Worm (Caenorhabditis elegans) whole organism, L4 larva: Measurements from ENCODE around the gene clec-175.
A peak's percentile ranks its signal among the peaks of the same experiment; 100 is the strongest.

Source experiments
- D1046.2 ChIP-seq: fragments of 200-800 bp; sonication (Bioruptor generic); IDR thresholded peaks from 2 replicates; pipeline ENCODE4 v1.3.6; 2022; ENCODE audit warnings: missing genetic modification characterization, missing compliant biosample characterization
- F10B5.3 ChIP-seq: sonication (generic microtip); optimal IDR thresholded peaks from 2 replicates; lab custom pipeline; 2016; ENCODE audit warnings: mild to moderate bottlenecking, missing genetic modification characterization, missing compliant biosample characterization
- F37D6.2 ChIP-seq: sonication (generic microtip); optimal IDR thresholded peaks from 2 replicates; lab custom pipeline; 2016; ENCODE audit warnings: mild to moderate bottlenecking, missing genetic modification characterization, missing compliant biosample characterization
- F44E2.7 ChIP-seq: fragments of 200-800 bp; sonication (Bioruptor generic); IDR thresholded peaks from 2 replicates; pipeline ENCODE4 v2.1.2; 2022; ENCODE audit warnings: missing genetic modification characterization, missing compliant biosample characterization
- R02D3.7 ChIP-seq: fragments of 150-350 bp; sonication (generic microtip); optimal IDR thresholded peaks from 3 replicates; lab custom pipeline; 2014; ENCODE audit warnings: missing biosample characterization, missing genetic modification characterization
- T20F7.1 ChIP-seq: fragments of 200-800 bp; sonication (Bioruptor generic); optimal IDR thresholded peaks from 2 replicates; lab custom pipeline; 2018; ENCODE audit warnings: mild to moderate bottlenecking, missing genetic modification characterization, missing compliant biosample characterization
- Y48G9A.11 ChIP-seq: fragments of 200-800 bp; sonication (Bioruptor generic); IDR thresholded peaks from 2 replicates; pipeline ENCODE4 v1.3.6; 2022; ENCODE audit warnings: missing genetic modification reagents, missing genetic modification characterization, missing compliant biosample characterization
- Y5F2A.4 ChIP-seq: fragments of 200-800 bp; sonication (Bioruptor generic); optimal IDR thresholded peaks from 2 replicates; lab custom pipeline; 2018; ENCODE audit warnings: mild to moderate bottlenecking, missing genetic modification characterization, missing compliant biosample characterization
- Y75B8A.6 ChIP-seq: fragments of 200-800 bp; sonication (Bioruptor generic); IDR thresholded peaks from 2 replicates; pipeline ENCODE4 v1.3.6; 2022; ENCODE audit warnings: missing genetic modification reagents, missing genetic modification characterization, missing compliant biosample characterization
- aha-1 ChIP-seq: fragments of 150-350 bp; peaks from one replicate; lab custom pipeline; 2014; ENCODE audit warnings: missing biosample characterization, missing genetic modification characterization
- attf-4 ChIP-seq: sonication (generic microtip); optimal IDR thresholded peaks from 3 replicates; lab custom pipeline; 2017; ENCODE audit warnings: missing biosample characterization, missing genetic modification characterization
- ceh-32 ChIP-seq: sonication (generic microtip); optimal IDR thresholded peaks from 2 replicates; lab custom pipeline; 2016; ENCODE audit warnings: mild to moderate bottlenecking, missing genetic modification characterization, missing compliant biosample characterization; ENCODE audit not compliant: poor library complexity
- ceh-44 ChIP-seq: fragments of 200-800 bp; sonication (Bioruptor generic); IDR thresholded peaks from 2 replicates; pipeline ENCODE4 v1.3.6; 2022; ENCODE audit warnings: missing genetic modification reagents, missing genetic modification characterization, missing compliant biosample characterization
- ceh-62 ChIP-seq: sonication (generic microtip); optimal IDR thresholded peaks from 2 replicates; lab custom pipeline; 2017; ENCODE audit warnings: missing biosample characterization, missing genetic modification characterization
- ceh-82 ChIP-seq: sonication (generic microtip); optimal IDR thresholded peaks from 2 replicates; lab custom pipeline; 2017; ENCODE audit warnings: missing biosample characterization, missing genetic modification characterization
- daf-16 ChIP-seq, 3 experiments: sonication (generic microtip); optimal IDR thresholded peaks; 2 replicates each; lab custom pipeline; 2016 to 2017; ENCODE audit warnings: missing genetic modification characterization in 3 of 3, missing genetic modification reagents in 3 of 3, mild to moderate bottlenecking in 2 of 3, missing compliant biosample characterization in 2 of 3, missing biosample characterization in 1 of 3, moderate library complexity in 1 of 3
- daf-19 ChIP-seq: fragments of 200-800 bp; sonication (Bioruptor generic); conservative IDR thresholded peaks from 2 replicates; pipeline ENCODE4 v1.3.6; 2022; ENCODE audit warnings: missing genetic modification characterization, missing compliant biosample characterization
- dmd-6 ChIP-seq: fragments of 200-800 bp; sonication (Bioruptor generic); IDR thresholded peaks from 2 replicates; pipeline ENCODE4 v1.3.6; 2022; ENCODE audit warnings: missing genetic modification reagents, missing genetic modification characterization, missing compliant biosample characterization
- dpl-1 ChIP-seq: fragments of 150-350 bp; optimal IDR thresholded peaks from 2 replicates; lab custom pipeline; 2014; ENCODE audit warnings: missing biosample characterization, missing genetic modification reagents, missing genetic modification characterization
- dve-1 ChIP-seq: sonication (generic microtip); optimal IDR thresholded peaks from 2 replicates; lab custom pipeline; 2017; ENCODE audit warnings: antibody characterized with exemption, mild to moderate bottlenecking, missing genetic modification characterization, missing compliant biosample characterization; ENCODE audit not compliant: insufficient read depth
- gei-8 ChIP-seq: fragments of 200-800 bp; sonication (Bioruptor generic); optimal IDR thresholded peaks from 2 replicates; lab custom pipeline; 2018; ENCODE audit warnings: mild to moderate bottlenecking, missing genetic modification characterization, missing compliant biosample characterization
- hif-1 ChIP-seq, 2 experiments: sonication (generic microtip); optimal IDR thresholded peaks; 2 replicates each; lab custom pipeline; 2016 to 2017; ENCODE audit warnings: missing compliant biosample characterization in 2 of 2, missing genetic modification characterization in 2 of 2, missing genetic modification reagents in 2 of 2, missing genotype in 2 of 2, mild to moderate bottlenecking in 1 of 2
- hlh-11 ChIP-seq: fragments of 200-800 bp; sonication (Bioruptor generic); optimal IDR thresholded peaks from 2 replicates; lab custom pipeline; 2018; ENCODE audit warnings: mild to moderate bottlenecking, missing genetic modification characterization, missing compliant biosample characterization
- lin-15B ChIP-seq: fragments of 150-350 bp; sonication (generic microtip); optimal IDR thresholded peaks from 3 replicates; lab custom pipeline; 2014; ENCODE audit warnings: missing biosample characterization, missing genetic modification characterization
- lir-3 ChIP-seq: sonication (generic microtip); optimal IDR thresholded peaks from 2 replicates; lab custom pipeline; 2016; ENCODE audit warnings: mild to moderate bottlenecking, missing genetic modification characterization, missing compliant biosample characterization
- mdl-1 ChIP-seq, 2 experiments: fragments of 150-350 bp in 1 of 2; sonication (generic microtip) in 1 of 2; optimal IDR thresholded peaks; 2 replicates each; lab custom pipeline; 2014 to 2017; ENCODE audit warnings: missing biosample characterization in 2 of 2, missing genetic modification characterization in 2 of 2
- mep-1 ChIP-seq: fragments of 150-350 bp; sonication (generic microtip); optimal IDR thresholded peaks from 3 replicates; lab custom pipeline; 2014; ENCODE audit warnings: missing biosample characterization, missing genetic modification characterization
- mxl-3 ChIP-seq: fragments of 200-800 bp; sonication (Bioruptor generic); optimal IDR thresholded peaks from 2 replicates; lab custom pipeline; 2018; ENCODE audit warnings: mild to moderate bottlenecking, missing genetic modification characterization, missing compliant biosample characterization
- nhr-102 ChIP-seq: sonication (generic microtip); optimal IDR thresholded peaks from 2 replicates; lab custom pipeline; 2016; ENCODE audit warnings: mild to moderate bottlenecking, missing genetic modification characterization, moderate library complexity, missing compliant biosample characterization
- nhr-28 ChIP-seq: fragments of 150-350 bp; optimal IDR thresholded peaks from 2 replicates; lab custom pipeline; 2014; ENCODE audit warnings: missing biosample characterization, missing genetic modification characterization
- nhr-41 ChIP-seq: fragments of 200-800 bp; sonication (Bioruptor generic); IDR thresholded peaks from 2 replicates; pipeline ENCODE4 v1.3.6; 2022; ENCODE audit warnings: missing genetic modification reagents, missing genetic modification characterization, missing compliant biosample characterization
- nhr-76 ChIP-seq: fragments of 150-350 bp; optimal IDR thresholded peaks from 2 replicates; lab custom pipeline; 2014; ENCODE audit warnings: missing biosample characterization, missing genetic modification characterization
- pha-4 ChIP-seq, 2 experiments: fragments of 150-350 bp in 1 of 2; fragments of 200-800 bp in 1 of 2; sonication (Bioruptor generic) in 1 of 2; IDR thresholded peaks in 1 of 2; optimal IDR thresholded peaks in 1 of 2; 2 replicates each; pipeline versions ENCODE4 v1.3.6 to Lab custom; 2014 to 2022; ENCODE audit warnings: missing genetic modification characterization in 2 of 2, missing genetic modification reagents in 2 of 2, missing biosample characterization in 1 of 2, missing compliant biosample characterization in 1 of 2
- pqm-1 ChIP-seq: sonication (generic microtip); optimal IDR thresholded peaks from 2 replicates; lab custom pipeline; 2017; ENCODE audit warnings: missing biosample characterization, missing genetic modification characterization
- rbr-2 ChIP-seq: sonication (generic microtip); optimal IDR thresholded peaks from 2 replicates; lab custom pipeline; 2016; ENCODE audit warnings: missing genotype, missing genetic modification characterization, missing compliant biosample characterization
- saeg-2 ChIP-seq: fragments of 200-800 bp; sonication (Bioruptor generic); IDR thresholded peaks from 2 replicates; pipeline ENCODE4 v1.3.6; 2022; ENCODE audit warnings: missing genetic modification reagents, missing genetic modification characterization, missing compliant biosample characterization
- sdz-12 ChIP-seq: fragments of 200-800 bp; sonication (Bioruptor generic); optimal IDR thresholded peaks from 2 replicates; lab custom pipeline; 2018; ENCODE audit warnings: mild to moderate bottlenecking, missing genetic modification characterization, missing compliant biosample characterization
- snpc-1.2 ChIP-seq: fragments of 200-800 bp; sonication (Bioruptor generic); IDR thresholded peaks from 2 replicates; pipeline ENCODE4 v1.3.6; 2022; ENCODE audit warnings: missing genetic modification reagents, missing genetic modification characterization, missing compliant biosample characterization
- snpc-4 ChIP-seq: fragments of 150-350 bp; optimal IDR thresholded peaks from 2 replicates; lab custom pipeline; 2014; ENCODE audit warnings: missing biosample characterization, missing genetic modification characterization
- spr-1 ChIP-seq: sonication (generic microtip); optimal IDR thresholded peaks from 2 replicates; lab custom pipeline; 2016; ENCODE audit warnings: mild to moderate bottlenecking, missing genetic modification characterization, missing compliant biosample characterization
- unc-62 ChIP-seq, 3 experiments: fragments of 150-350 bp in 1 of 3; sonication (generic microtip); optimal IDR thresholded peaks in 2 of 3; peaks in 1 of 3; 1 replicate in 1 of 3; 2 replicates in 2 of 3; lab custom pipeline; 2014 to 2017; ENCODE audit warnings: missing biosample characterization in 3 of 3, missing genetic modification characterization in 3 of 3, missing genetic modification reagents in 3 of 3, missing genotype in 1 of 3
- vab-7 ChIP-seq: fragments of 200-800 bp; sonication (Bioruptor generic); IDR thresholded peaks from 2 replicates; pipeline ENCODE4 v1.3.6; 2022; ENCODE audit warnings: missing genetic modification reagents, missing genetic modification characterization, missing compliant biosample characterization
- zag-1 ChIP-seq: fragments of 150-350 bp; optimal IDR thresholded peaks from 2 replicates; lab custom pipeline; 2014; ENCODE audit warnings: missing biosample characterization, missing genetic modification characterization
- zfp-3 ChIP-seq: fragments of 200-800 bp; sonication (Bioruptor generic); conservative IDR thresholded peaks from 2 replicates; pipeline ENCODE4 v1.3.6; 2022; ENCODE audit warnings: missing genetic modification reagents, missing genetic modification characterization, missing compliant biosample characterization
- zip-11 ChIP-seq: fragments of 200-800 bp; sonication (Bioruptor generic); IDR thresholded peaks from 2 replicates; pipeline ENCODE4 v1.3.6; 2022; ENCODE audit warnings: missing genetic modification characterization, missing compliant biosample characterization
- zip-2 ChIP-seq: fragments of 150-350 bp; optimal IDR thresholded peaks from 2 replicates; lab custom pipeline; 2014; ENCODE audit warnings: missing biosample characterization, missing genetic modification characterization
- ztf-11 ChIP-seq: fragments of 150-350 bp; optimal IDR thresholded peaks from 2 replicates; lab custom pipeline; 2014; ENCODE audit warnings: missing biosample characterization, missing genetic modification characterization
- ztf-7 ChIP-seq: fragments of 150-350 bp; optimal IDR thresholded peaks from 2 replicates; lab custom pipeline; 2014; ENCODE audit warnings: missing biosample characterization, missing genetic modification characterization

Gene clec-175

ce11 chrIV:4396052-4396821 lies 25.9 kb upstream of the clec-175 start (continued):
- peak; percentile 57 for TF ChIP-seq hlh-11 (tag; lab: Kevin White, UChicago)
- TF ChIP-seq daf-16 (GFP tag; optimal IDR thresholded peaks at IDR 0.05; lab: Kevin White, UChicago): no peak
- TF ChIP-seq daf-16 (tag; optimal IDR thresholded peaks at IDR 0.05; lab: Kevin White, UChicago): no peak
- TF ChIP-seq saeg-2 (GFP tag; lab: Robert Waterston, UW): no peak
- TF ChIP-seq rbr-2: no peak
- TF ChIP-seq nhr-76 (tag; lab: Kevin White, UChicago): no peak
- TF ChIP-seq ceh-82 (tag; lab: Kevin White, UChicago): no peak
- TF ChIP-seq snpc-4 (tag; lab: Kevin White, UChicago): no peak
- peak; percentile 43 for TF ChIP-seq mxl-3 (GFP tag; lab: Kevin White, UChicago)
- TF ChIP-seq ceh-32 (tag; lab: Kevin White, UChicago): no peak
- TF ChIP-seq pqm-1 (tag; lab: Kevin White, UChicago): no peak
- TF ChIP-seq attf-4: no peak
- no peak for TF ChIP-seq zip-11 (GFP tag; lab: Robert Waterston, UW)
- no peak for TF ChIP-seq spr-1
- TF ChIP-seq mdl-1 (tag; optimal IDR thresholded peaks at IDR 0.05; lab: Kevin White, UChicago): peak in 1 of 2 experiments; percentile 15
- no peak for TF ChIP-seq D1046.2 (GFP tag; lab: Robert Waterston, UW)
- TF ChIP-seq T20F7.1: no peak
- no peak for TF ChIP-seq nhr-102 (tag; lab: Kevin White, UChicago)

- TF ChIP-seq unc-62 (GFP tag; optimal IDR thresholded peaks at IDR 0.05 in 1 of 2; lab: Kevin White, UChicago): no peak
- TF ChIP-seq unc-62 (tag; optimal IDR thresholded peaks at IDR 0.05; lab: Kevin White, UChicago): no peak
- no peak for TF ChIP-seq ceh-44 (GFP tag; lab: Robert Waterston, UW)
- no peak for TF ChIP-seq mxl-3 (GFP tag; lab: Kevin White, UChicago)
- no peak for TF ChIP-seq hif-1 (tag; optimal IDR thresholded peaks at IDR 0.05; lab: Kevin White, UChicago)
- TF ChIP-seq snpc-1.2 (GFP tag; lab: Robert Waterston, UW): no peak
- no peak for TF ChIP-seq ztf-7 (tag; lab: Kevin White, UChicago)
- TF ChIP-seq nhr-41 (GFP tag; lab: Robert Waterston, UW): no peak
- no peak for TF ChIP-seq zfp-3 (GFP tag; lab: Robert Waterston, UW)
- TF ChIP-seq gei-8 (GFP tag; lab: Kevin White, UChicago): no peak
- no peak for TF ChIP-seq F37D6.2 (tag; lab: Kevin White, UChicago)
- no peak for TF ChIP-seq zag-1
- TF ChIP-seq zip-2 (tag; lab: Kevin White, UChicago): no peak
- TF ChIP-seq ztf-11 (tag; lab: Kevin White, UChicago): no peak
- no peak for TF ChIP-seq daf-19
- no peak for TF ChIP-seq dmd-6 (GFP tag; lab: Robert Waterston, UW)
- no peak for TF ChIP-seq nhr-76 (tag; lab: Kevin White, UChicago)
- no peak for TF ChIP-seq vab-7 (GFP tag; lab: Robert Waterston, UW)
- TF ChIP-seq saeg-2 (GFP tag; lab: Robert Waterston, UW): no peak
- no peak for TF ChIP-seq nhr-28
- no peak for TF ChIP-seq Y48G9A.11
- peak; percentile 29 for TF ChIP-seq dve-1 (tag; lab: Kevin White, UChicago)
- no peak for TF ChIP-seq ceh-62 (tag; lab: Kevin White, UChicago)
- TF ChIP-seq sdz-12 (GFP tag; lab: Kevin White, UChicago): no peak
- TF ChIP-seq mep-1: peak; percentile 9
- TF ChIP-seq dpl-1 (GFP tag; lab: Kevin White, UChicago): no peak
- no peak for TF ChIP-seq F10B5.3 (tag; lab: Kevin White, UChicago)
- TF ChIP-seq lin-15B (tag; lab: Kevin White, UChicago): no peak
- no peak for TF ChIP-seq R02D3.7 (tag; lab: Kevin White, UChicago)
- TF ChIP-seq lir-3 (tag; lab: Kevin White, UChicago): no peak
- TF ChIP-seq F44E2.7 (GFP tag; lab: Robert Waterston, UW): no peak
- TF ChIP-seq Y5F2A.4 (GFP tag; lab: Kevin White, UChicago): no peak
- no peak for TF ChIP-seq Y75B8A.6 (GFP tag; lab: Robert Waterston, UW)
- peak; percentile 18 for TF ChIP-seq pqm-1 (tag; lab: Kevin White, UChicago)
- no peak for TF ChIP-seq pha-4 (GFP tag; IDR thresholded peaks at IDR 0.05; lab: Robert Waterston, UW)
- peak; percentile 47 for TF ChIP-seq pha-4 (tag; optimal IDR thresholded peaks at IDR 0.05; lab: Kevin White, UChicago)
- TF ChIP-seq aha-1 (tag; lab: Kevin White, UChicago): no peak
Measured at ce11 chrIV:4397111-4397510, 25.0 kb upstream of the clec-175 start.
